Worm (Caenorhabditis elegans) whole organism, midembryonic: ENCODE data around the gene mog-4.

Source experiments
- T22C8.4 ChIP-seq: fragments of 200-800 bp; sonication (Bioruptor generic); IDR thresholded peaks from 2 replicates; pipeline ENCODE4 v1.3.6; 2022; ENCODE audit warnings: missing genetic modification characterization, missing compliant biosample characterization
- cog-1 ChIP-seq: sonication (generic microtip); optimal IDR thresholded peaks from 2 replicates; lab custom pipeline; 2016; ENCODE audit warnings: missing genetic modification characterization, missing compliant biosample characterization
- flt-1 ChIP-seq: fragments of 200-800 bp; sonication (Bioruptor generic); IDR thresholded peaks from 2 replicates; pipeline ENCODE4 v1.3.6; 2022; ENCODE audit warnings: missing genetic modification characterization, missing compliant biosample characterization
- klf-2 ChIP-seq: fragments of 200-800 bp; sonication (Bioruptor generic); conservative IDR thresholded peaks from 2 replicates; pipeline ENCODE4 v1.3.6; 2022; ENCODE audit warnings: missing genetic modification reagents, missing genetic modification characterization, missing compliant biosample characterization
- med-1 ChIP-seq: sonication (generic microtip); optimal IDR thresholded peaks from 2 replicates; lab custom pipeline; 2017; ENCODE audit warnings: missing genetic modification characterization, mild to moderate bottlenecking, missing compliant biosample characterization, antibody characterized with exemption, missing genetic modification reagents; ENCODE audit not compliant: insufficient read depth
- ref-1 ChIP-seq: fragments of 200-800 bp; sonication (Bioruptor generic); conservative IDR thresholded peaks from 2 replicates; pipeline ENCODE4 v1.3.6; 2022; ENCODE audit warnings: missing genetic modification reagents, missing genetic modification characterization, missing compliant biosample characterization
- tab-1 ChIP-seq: fragments of 200-800 bp; sonication (Bioruptor generic); IDR thresholded peaks from 2 replicates; pipeline ENCODE4 v1.3.6; 2022; ENCODE audit warnings: missing genetic modification characterization, missing compliant biosample characterization
- ztf-23 ChIP-seq: fragments of 200-800 bp; sonication (Bioruptor generic); IDR thresholded peaks from 2 replicates; pipeline ENCODE4 v1.3.6; 2022; ENCODE audit warnings: missing genetic modification reagents, missing genetic modification characterization, missing compliant biosample characterization
- ztf-29 ChIP-seq: fragments of 200-800 bp; sonication (Bioruptor generic); IDR thresholded peaks from 2 replicates; pipeline ENCODE4 v1.3.6; 2022; ENCODE audit warnings: missing genetic modification reagents, missing genetic modification characterization, missing compliant biosample characterization

Gene mog-4

DNA sequence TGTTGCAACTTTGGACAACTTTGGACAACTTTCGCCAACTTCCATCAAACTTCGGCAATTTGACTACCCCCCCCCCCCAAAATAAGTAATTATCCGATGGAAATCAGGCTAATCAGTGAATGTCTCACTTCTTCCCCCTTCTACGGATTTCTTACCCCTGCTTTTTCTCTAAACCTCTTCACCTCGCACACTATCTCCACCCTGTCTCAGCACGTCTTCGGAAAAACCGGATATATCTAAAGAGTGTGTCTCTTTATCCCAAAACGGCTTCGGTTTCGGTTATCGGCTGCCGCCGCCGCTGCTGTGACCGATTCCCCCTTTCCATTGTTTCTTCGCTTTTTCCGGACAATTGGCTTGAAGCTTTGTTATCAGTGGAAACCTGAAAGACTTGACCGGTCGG is 6.4 kb upstream of the mog-4 start:
- TF ChIP-seq cog-1 (tag; lab: Kevin White, UChicago) (no peak), ztf-23 (0 out of 2 replicates have a peak, but pooled peaks have one; percentile 41)

- TF ChIP-seq ztf-23 (no peak), ztf-29 (no peak), med-1 (GFP tag; lab: Kevin White, UChicago) (no peak), klf-2 (no peak), T22C8.4 (GFP tag; lab: Robert Waterston, UW) (no peak), flt-1 (GFP tag; lab: Robert Waterston, UW) (no peak), ref-1 (GFP tag; lab: Robert Waterston, UW) (no peak), tab-1 (no peak), cog-1 (tag; lab: Kevin White, UChicago) (no peak)
Observed at ce11 chrII:14555019-14555418, 6.4 kb downstream of the mog-4 start.

DNA sequence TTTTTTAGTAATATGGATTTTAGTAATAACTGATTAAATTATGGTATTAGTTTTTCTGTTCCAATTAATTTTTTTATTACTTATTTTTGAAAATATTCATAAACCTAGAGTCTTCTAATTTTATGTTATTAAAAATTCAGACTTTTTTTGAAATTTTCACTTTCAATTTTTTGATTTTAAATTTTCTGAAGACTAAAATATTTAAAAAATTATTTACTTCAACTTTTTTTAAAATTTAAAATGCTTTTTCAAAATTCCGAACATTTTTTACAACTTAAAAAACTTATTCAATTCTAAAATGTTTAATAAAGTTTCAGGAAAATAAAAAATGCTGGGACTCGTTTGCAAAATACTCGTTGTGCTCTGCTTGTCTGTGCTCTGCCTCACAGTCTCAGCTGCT is 10.8 kb downstream of the mog-4 start, which contains the start of gene nlp-41:
Gene nlp-41, plus strand, starts transcription at position 301 of the 400 bp plus-strand sequence.
- TF ChIP-seq ztf-23 (no peak), ztf-29 (no peak), ref-1 (GFP tag; lab: Robert Waterston, UW) (no peak), flt-1 (GFP tag; lab: Robert Waterston, UW) (no peak), cog-1 (tag; lab: Kevin White, UChicago) (no peak), klf-2 (no peak), tab-1 (no peak), T22C8.4 (GFP tag; lab: Robert Waterston, UW) (no peak), med-1 (GFP tag; lab: Kevin White, UChicago) (no peak)

DNA sequence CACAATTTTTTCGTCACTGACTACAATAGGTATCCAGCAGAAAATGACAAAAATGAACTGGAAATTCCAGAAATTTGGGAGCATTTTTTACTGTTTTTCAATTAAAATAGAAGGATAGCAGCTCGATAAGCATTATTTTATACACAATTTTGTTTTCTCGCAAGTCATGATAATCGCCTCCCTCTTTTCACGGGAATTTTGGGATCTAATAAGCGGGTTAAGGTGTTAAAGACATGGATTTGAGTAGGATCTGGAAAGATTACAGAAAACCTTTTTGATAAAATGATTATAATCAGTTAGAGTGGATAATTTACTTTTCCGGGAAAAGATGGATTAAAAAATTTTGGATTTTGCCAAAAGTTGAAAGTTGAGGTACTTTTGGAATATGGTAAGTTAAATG is 12.7 kb downstream of the mog-4 start, which contains the start of gene gcy-29:
Gene gcy-29, minus strand, starts transcription at position 101 of the 400 bp plus-strand sequence.
- TF ChIP-seq med-1 (GFP tag; lab: Kevin White, UChicago): no peak
- TF ChIP-seq tab-1: no peak
- no peak for TF ChIP-seq ref-1 (GFP tag; lab: Robert Waterston, UW)

DNA sequence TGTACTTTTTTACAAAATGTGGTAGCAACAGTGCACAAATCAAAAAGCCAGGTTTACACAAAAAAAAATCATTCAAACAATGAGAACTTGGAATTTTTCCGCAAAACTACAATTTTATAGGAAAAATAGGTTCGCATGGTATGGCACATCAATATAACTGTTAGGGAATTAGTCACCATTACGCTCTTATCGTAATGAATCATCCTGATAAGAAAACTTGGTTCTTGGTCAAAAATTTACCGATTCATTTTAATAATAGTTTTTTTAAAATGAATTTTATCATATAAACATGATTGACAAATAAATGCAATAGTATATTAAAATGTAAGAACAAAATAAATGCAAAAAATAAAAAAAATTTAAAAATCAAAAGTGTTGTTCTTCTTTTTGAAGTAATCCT is 20.8 kb downstream of the mog-4 start:
- TF ChIP-seq klf-2: no peak
- no peak for TF ChIP-seq ztf-23
- no peak for TF ChIP-seq ref-1 (GFP tag; lab: Robert Waterston, UW)
- TF ChIP-seq cog-1 (tag; lab: Kevin White, UChicago): no peak
- no peak for TF ChIP-seq flt-1 (GFP tag; lab: Robert Waterston, UW)
- TF ChIP-seq ztf-29: no peak
- TF ChIP-seq T22C8.4 (GFP tag; lab: Robert Waterston, UW): no peak
- no peak for TF ChIP-seq tab-1
- TF ChIP-seq med-1 (GFP tag; lab: Kevin White, UChicago): no peak

DNA sequence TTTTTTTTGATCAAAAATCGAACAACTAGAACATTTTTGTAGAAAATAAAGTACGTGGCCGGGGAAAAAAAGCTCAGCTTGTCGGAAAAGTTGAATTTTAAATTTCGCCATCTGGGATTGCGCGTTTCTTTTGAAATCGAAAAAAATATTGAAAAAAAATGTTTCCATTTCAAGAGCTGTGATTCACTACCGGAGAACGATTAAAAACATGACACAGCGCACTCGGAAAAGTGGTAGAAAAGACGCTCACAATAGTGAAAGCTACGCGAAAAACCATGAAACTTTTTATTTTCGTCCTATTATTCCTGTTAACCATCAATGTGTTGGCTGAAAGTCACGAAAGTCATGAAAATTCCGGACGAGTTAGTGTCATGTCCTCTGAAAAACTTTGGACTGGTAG is 23.7 kb downstream of the mog-4 start, which contains the start of the genes clec-147 and C04H5.7:
Gene clec-147, minus strand, starts transcription at position 101 of the 400 bp plus-strand sequence.
Gene C04H5.7, plus strand, starts transcription at position 219 of the 400 bp plus-strand sequence.
- TF ChIP-seq cog-1 (tag; lab: Kevin White, UChicago) (no peak), med-1 (GFP tag; lab: Kevin White, UChicago) (no peak), ref-1 (GFP tag; lab: Robert Waterston, UW) (no peak), flt-1 (GFP tag; lab: Robert Waterston, UW) (no peak), ztf-29 (no peak), tab-1 (no peak), T22C8.4 (GFP tag; lab: Robert Waterston, UW) (no peak), ztf-23 (no peak), klf-2 (no peak)

- TF ChIP-seq T22C8.4 (GFP tag; lab: Robert Waterston, UW): no peak
- TF ChIP-seq ztf-23: no peak
- no peak for TF ChIP-seq ztf-29
- TF ChIP-seq flt-1 (GFP tag; lab: Robert Waterston, UW): no peak
- TF ChIP-seq med-1 (GFP tag; lab: Kevin White, UChicago): no peak
- no peak for TF ChIP-seq klf-2
- no peak for TF ChIP-seq cog-1 (tag; lab: Kevin White, UChicago)
- no peak for TF ChIP-seq tab-1
- TF ChIP-seq ref-1 (GFP tag; lab: Robert Waterston, UW): no peak
Observed at ce11 chrII:14534000-14534399, 27.4 kb downstream of the mog-4 start, which contains the start of gene C04H5.1. TSS of gene C04H5.1 (plus strand) at chrII:14534300.

ce11 chrII:14528233-14528802 is 33.1 kb downstream of the mog-4 start, which contains the start of the genes F57C2.5 and spat-1:
TSS of gene F57C2.5 (minus strand) at chrII:14528239.
TSS of gene spat-1 (plus strand) at chrII:14528752.
- no peak for TF ChIP-seq tab-1
- TF ChIP-seq ztf-23: peak; percentile 63
- peak; percentile 93 for TF ChIP-seq cog-1 (tag; lab: Kevin White, UChicago)
- peak; percentile 67; the same call in 1 of the 2 replicates for TF ChIP-seq klf-2
- TF ChIP-seq flt-1 (GFP tag; lab: Robert Waterston, UW): 0 out of 2 replicates have a peak, but pooled peaks have one; percentile 6
- TF ChIP-seq ztf-29: no peak

DNA sequence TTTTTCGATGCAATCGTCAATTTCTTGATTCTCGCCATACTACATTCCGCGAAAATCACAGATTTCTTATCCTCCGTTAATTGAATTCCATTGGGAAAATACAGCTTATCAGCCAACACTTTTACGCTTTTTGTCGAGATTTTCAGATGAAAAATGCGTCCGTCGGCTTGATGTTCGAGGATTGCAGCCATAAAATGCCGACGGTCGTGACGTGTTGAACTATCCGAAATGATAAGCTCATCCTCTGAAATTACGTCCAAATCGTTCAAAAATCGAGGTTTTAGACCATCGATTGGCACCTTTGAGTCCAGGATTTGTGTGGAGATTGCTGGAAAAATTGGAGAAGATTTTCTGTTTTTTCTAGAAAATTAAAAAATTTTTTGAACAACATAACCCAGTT is 34.3 kb downstream of the mog-4 start:
- TF ChIP-seq tab-1 (no peak), med-1 (GFP tag; lab: Kevin White, UChicago) (no peak), ztf-29 (no peak), T22C8.4 (GFP tag; lab: Robert Waterston, UW) (no peak), ref-1 (GFP tag; lab: Robert Waterston, UW) (no peak), klf-2 (no peak), ztf-23 (no peak), cog-1 (tag; lab: Kevin White, UChicago) (no peak), flt-1 (GFP tag; lab: Robert Waterston, UW) (no peak)

ce11 chrII:14525013-14525412 is 36.4 kb downstream of the mog-4 start, which contains the start of gene F57C2.4:
TSS of gene F57C2.4 (plus strand) at chrII:14525313.
- no peak for TF ChIP-seq flt-1 (GFP tag; lab: Robert Waterston, UW)
- no peak for TF ChIP-seq ztf-23
- TF ChIP-seq tab-1: no peak
- TF ChIP-seq ref-1 (GFP tag; lab: Robert Waterston, UW): no peak
- no peak for TF ChIP-seq cog-1 (tag; lab: Kevin White, UChicago)
- no peak for TF ChIP-seq T22C8.4 (GFP tag; lab: Robert Waterston, UW)
